Fruit fly (Drosophila melanogaster): ENCODE results near the gene Drsl6.

The Drsl6 gene

DNA sequence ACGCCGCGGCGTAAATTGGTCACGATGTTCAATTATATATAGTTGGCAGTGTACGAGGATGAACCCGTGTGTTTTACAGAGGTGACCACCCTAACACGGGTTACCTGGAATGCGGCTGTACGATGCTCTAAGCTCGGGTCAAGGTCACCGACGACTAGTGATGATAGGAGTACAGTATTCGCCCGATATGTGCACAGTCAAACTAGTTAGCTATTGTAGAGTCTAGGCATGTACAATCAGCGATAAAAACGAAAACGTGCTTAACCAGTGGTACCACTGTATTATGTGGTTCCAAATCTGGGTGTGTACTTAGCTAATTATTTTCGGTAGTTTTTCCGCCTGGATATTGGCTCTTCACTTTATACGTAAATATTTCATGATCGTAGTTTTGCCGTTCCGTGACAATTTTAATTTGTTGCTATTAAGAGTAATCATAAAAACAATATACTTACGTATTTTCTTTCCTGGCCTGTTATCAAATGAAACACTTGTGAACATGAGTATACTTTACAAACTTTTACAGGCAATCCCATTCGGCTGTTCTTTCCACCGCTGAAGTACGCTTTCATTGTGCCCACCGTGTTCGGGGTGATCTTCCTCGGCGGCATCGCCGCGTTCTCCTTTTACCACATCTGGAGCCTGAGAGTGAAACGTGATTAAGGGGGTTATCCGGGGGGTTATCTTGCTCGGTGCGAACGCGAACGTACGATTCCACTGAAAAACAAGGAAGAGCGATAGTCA, 16.1 kb downstream of the Drsl6 start (continued):
- TF ChIP-seq crp (GFP tag; optimal IDR thresholded peaks at IDR 0.05) (no peak), toy (GFP tag; IDR thresholded peaks at IDR 0.05) (no peak), CG6175 (GFP tag; IDR thresholded peaks at IDR 0.05) (no peak), Sry-δ (GFP tag; optimal IDR thresholded peaks at IDR 0.05) (no peak), CG1792 (GFP tag; optimal IDR thresholded peaks at IDR 0.05) (no peak), CG7786 (GFP tag; optimal IDR thresholded peaks at IDR 0.05) (no peak), ATbp (GFP tag; optimal IDR thresholded peaks at IDR 0.05) (no peak), knrl (GFP tag; IDR thresholded peaks at IDR 0.05; ENCODE audit: partially characterized antibody) (no peak), CG1603 (tag; optimal IDR thresholded peaks at IDR 0.05) (no peak), amos (GFP tag; IDR thresholded peaks at IDR 0.05; ENCODE audit: partially characterized antibody) (no peak), Kr (GFP tag; optimal IDR thresholded peaks at IDR 0.05) (no peak), crol (GFP tag; IDR thresholded peaks at IDR 0.05) (no peak), pita (GFP tag; optimal IDR thresholded peaks at IDR 0.05) (no peak), Ravus (GFP tag; IDR thresholded peaks at IDR 0.05) (no peak), Hey (tag; optimal IDR thresholded peaks at IDR 0.05) (no peak), CG42726 (GFP tag; IDR thresholded peaks at IDR 0.05; ENCODE audit: partially characterized antibody) (no peak), slou (GFP tag; optimal IDR thresholded peaks at IDR 0.05) (no peak), insv (GFP tag; optimal IDR thresholded peaks at IDR 0.05) (no peak), vvl (GFP tag; IDR thresholded peaks at IDR 0.05) (peak; percentile 24; the same call in 1 of the 2 replicates), CG11093 (GFP tag; IDR thresholded peaks at IDR 0.05) (no peak), Mad (GFP tag; optimal IDR thresholded peaks at IDR 0.05) (no peak), D19A (tag; optimal IDR thresholded peaks at IDR 0.05) (no peak), p53 (GFP tag; optimal IDR thresholded peaks at IDR 0.05) (no peak), lilli (GFP tag; optimal IDR thresholded peaks at IDR 0.05) (peak; percentile 50), Taf1 (GFP tag; IDR thresholded peaks at IDR 0.05) (0 out of 2 replicates have a peak, but pooled peaks have one; percentile 21), CG4404 (GFP tag; IDR thresholded peaks at IDR 0.05) (no peak), Pdp1 (GFP tag; optimal IDR thresholded peaks at IDR 0.05) (peak; percentile 33 to 59), tap (tag; optimal IDR thresholded peaks at IDR 0.05) (no peak), salm (tag; optimal IDR thresholded peaks at IDR 0.05) (no peak), her (GFP tag; optimal IDR thresholded peaks at IDR 0.05) (peak; percentile 22), CG9797 (GFP tag; optimal IDR thresholded peaks at IDR 0.05) (no peak), croc (GFP tag; conservative IDR thresholded peaks at IDR 0.05) (no peak), CG30431 (GFP tag; optimal IDR thresholded peaks at IDR 0.05) (no peak), CG6254 (GFP tag; optimal IDR thresholded peaks at IDR 0.05) (no peak), CG13123 (GFP tag; optimal IDR thresholded peaks at IDR 0.05) (no peak), CG12744 (GFP tag; optimal IDR thresholded peaks at IDR 0.05) (no peak), CG2202 (tag; optimal IDR thresholded peaks at IDR 0.05) (no peak), sens (GFP tag) (peak; percentile 75), CG6689 (GFP tag; IDR thresholded peaks at IDR 0.05) (no peak), CG7987 (GFP tag; optimal IDR thresholded peaks at IDR 0.05) (no peak), CG8281 (tag; optimal IDR thresholded peaks at IDR 0.05) (no peak), tll (GFP tag; optimal IDR thresholded peaks at IDR 0.05) (no peak), Doc2 (GFP tag; IDR thresholded peaks at IDR 0.05) (no peak), CG3838 (GFP tag; optimal IDR thresholded peaks at IDR 0.05) (no peak), ap (GFP tag; IDR thresholded peaks at IDR 0.05) (no peak), CG8290 (GFP tag; optimal IDR thresholded peaks at IDR 0.05) (no peak), CG8290 (tag; optimal IDR thresholded peaks at IDR 0.05) (peak in 1 of 2 experiments; percentile 75), sqz (GFP tag; optimal IDR thresholded peaks at IDR 0.05) (no peak), CG15073 (GFP tag; optimal IDR thresholded peaks at IDR 0.05) (no peak), CG31365 (tag; optimal IDR thresholded peaks at IDR 0.05) (no peak), CG7839 (tag; optimal IDR thresholded peaks at IDR 0.05) (peak; percentile 42)

All from whole organism, embryonic.